Fruit fly (Drosophila melanogaster) whole organism, embryonic: ENCODE results near the gene Dhdds.
A peak's percentile ranks its signal among the peaks of the same experiment; 100 is the strongest.

Experiments
- Aef1 ChIP-seq: fragments of 200-800 bp; sonication (Bioruptor generic); IDR thresholded peaks from 3 replicates; pipeline ENCODE4 v1.3.6; 2022; ENCODE audit warnings: missing biosample characterization, missing genetic modification characterization
- B-H2 ChIP-seq: fragments of 200-800 bp; sonication (Bioruptor generic); optimal IDR thresholded peaks from 2 replicates; lab custom pipeline; 2018; ENCODE audit warnings: missing biosample characterization, mild to moderate bottlenecking, missing genetic modification characterization
- CG11093 ChIP-seq: fragments of 200-800 bp; sonication (Bioruptor generic); IDR thresholded peaks from 3 replicates; pipeline ENCODE4 v1.3.6; 2022; ENCODE audit warnings: missing biosample characterization, missing genetic modification characterization
- CG11695 ChIP-seq: fragments of 200-800 bp; sonication (Bioruptor generic); IDR thresholded peaks from 3 replicates; pipeline ENCODE4 v1.3.6; 2022; ENCODE audit warnings: missing biosample characterization, missing genetic modification characterization
- CG1529 ChIP-seq: fragments of 200-800 bp; sonication (Bioruptor generic); optimal IDR thresholded peaks from 3 replicates; lab custom pipeline; 2018; ENCODE audit warnings: missing biosample characterization, missing genetic modification characterization
- CG1647 ChIP-seq: fragments of 200-800 bp; sonication (Bioruptor generic); optimal IDR thresholded peaks from 3 replicates; lab custom pipeline; 2016; ENCODE audit warnings: missing biosample characterization, missing genetic modification characterization
- CG16813 ChIP-seq: fragments of 200-800 bp; sonication (Bioruptor generic); IDR thresholded peaks from 3 replicates; pipeline ENCODE4 v1.3.6; 2022; ENCODE audit warnings: missing biosample characterization, missing genetic modification characterization; ENCODE audit not compliant: partially characterized antibody
- CG16815 ChIP-seq: fragments of 200-800 bp; sonication (Bioruptor generic); optimal IDR thresholded peaks from 3 replicates; lab custom pipeline; 2017; ENCODE audit warnings: missing biosample characterization, mild to moderate bottlenecking, missing genetic modification characterization
- CG1832 ChIP-seq: fragments of 200-800 bp; sonication (Bioruptor generic); optimal IDR thresholded peaks from 2 replicates; lab custom pipeline; 2017; ENCODE audit warnings: missing biosample characterization, mild to moderate bottlenecking, missing genetic modification characterization, inconsistent platforms
- CG18476 ChIP-seq: fragments of 200-800 bp; sonication (Bioruptor generic); optimal IDR thresholded peaks from 2 replicates; lab custom pipeline; 2016; ENCODE audit warnings: missing biosample characterization, mild to moderate bottlenecking, missing genetic modification characterization
- CG2116 ChIP-seq: fragments of 200-800 bp; sonication (Bioruptor generic); optimal IDR thresholded peaks from 3 replicates; lab custom pipeline; 2018; ENCODE audit warnings: missing biosample characterization, mild to moderate bottlenecking, missing genetic modification characterization
- CG30020 ChIP-seq: fragments of 200-800 bp; optimal IDR thresholded peaks from 2 replicates; lab custom pipeline; 2019; ENCODE audit warnings: missing biosample characterization, mild to moderate bottlenecking, missing genetic modification characterization, moderate library complexity
- CG30403 ChIP-seq: fragments of 200-800 bp; sonication (Bioruptor generic); optimal IDR thresholded peaks from 3 replicates; lab custom pipeline; 2016; ENCODE audit warnings: missing biosample characterization, missing genetic modification characterization
- CG8924 ChIP-seq: fragments of 200-800 bp; optimal IDR thresholded peaks from 3 replicates; lab custom pipeline; 2019; ENCODE audit warnings: missing biosample characterization, mild to moderate bottlenecking, missing genetic modification characterization, moderate library complexity
- CG9932 ChIP-seq: fragments of 200-800 bp; sonication (Bioruptor generic); IDR thresholded peaks from 2 replicates; pipeline ENCODE4 v1.3.6; 2022; ENCODE audit warnings: missing biosample characterization, missing genetic modification characterization
- CkIIα-i1 ChIP-seq: fragments of 200-800 bp; sonication (Bioruptor generic); IDR thresholded peaks from 2 replicates; pipeline ENCODE4 v1.3.6; 2022; ENCODE audit warnings: missing biosample characterization, missing genetic modification characterization
- ERR ChIP-seq: fragments of 200-800 bp; sonication (Bioruptor generic); optimal IDR thresholded peaks from 2 replicates; lab custom pipeline; 2016; ENCODE audit warnings: missing biosample characterization, missing genetic modification characterization
- Fer3 ChIP-seq: fragments of 200-800 bp; sonication (Bioruptor generic); optimal IDR thresholded peaks from 2 replicates; lab custom pipeline; 2018; ENCODE audit warnings: missing biosample characterization, mild to moderate bottlenecking, missing genetic modification characterization, moderate library complexity
- Hr3 ChIP-seq: fragments of 200-800 bp; sonication (Bioruptor generic); optimal IDR thresholded peaks from 3 replicates; lab custom pipeline; 2016; ENCODE audit warnings: missing biosample characterization, missing genetic modification characterization
- Lhr ChIP-seq: fragments of 200-800 bp; sonication (Bioruptor generic); optimal IDR thresholded peaks from 3 replicates; lab custom pipeline; 2017; ENCODE audit warnings: mild to moderate bottlenecking, missing biosample characterization, missing genetic modification reagents, missing genetic modification characterization
- NC2α ChIP-seq: fragments of 200-800 bp; sonication (Bioruptor generic); optimal IDR thresholded peaks from 2 replicates; lab custom pipeline; 2016; ENCODE audit warnings: missing biosample characterization, missing genetic modification characterization
- Nf-YC ChIP-seq: fragments of 200-800 bp; optimal IDR thresholded peaks from 3 replicates; lab custom pipeline; 2019; ENCODE audit warnings: missing biosample characterization, mild to moderate bottlenecking, missing genetic modification characterization, moderate library complexity
- Opbp ChIP-seq: fragments of 200-800 bp; sonication (Bioruptor generic); IDR thresholded peaks from 3 replicates; pipeline ENCODE4 v1.3.6; 2022; ENCODE audit warnings: missing biosample characterization, missing genetic modification characterization; ENCODE audit not compliant: partially characterized antibody
- Sin3A ChIP-seq: fragments of >200 bp; optimal IDR thresholded peaks from 2 replicates; lab custom pipeline; 2018
- Sry-δ ChIP-seq: fragments of 200-800 bp; sonication (Bioruptor generic); optimal IDR thresholded peaks from 2 replicates; lab custom pipeline; 2016; ENCODE audit warnings: missing biosample characterization, missing genetic modification characterization
- bigmax ChIP-seq: fragments of 200-800 bp; sonication (Bioruptor generic); optimal IDR thresholded peaks from 2 replicates; lab custom pipeline; 2018; ENCODE audit warnings: missing biosample characterization, mild to moderate bottlenecking, missing genetic modification characterization
- caup ChIP-seq: fragments of 200-800 bp; sonication (Bioruptor generic); optimal IDR thresholded peaks from 3 replicates; lab custom pipeline; 2017; ENCODE audit warnings: missing biosample characterization, mild to moderate bottlenecking, missing genetic modification characterization, moderate library complexity; ENCODE audit not compliant: severe bottlenecking
- cg ChIP-seq: fragments of 200-800 bp; sonication (Bioruptor generic); optimal IDR thresholded peaks from 3 replicates; lab custom pipeline; 2019; ENCODE audit warnings: missing biosample characterization, mild to moderate bottlenecking, missing genetic modification characterization, moderate library complexity
- chif ChIP-seq, 2 experiments: fragments of 200-800 bp; sonication (Bioruptor generic); optimal IDR thresholded peaks; 3 replicates each; lab custom pipeline; 2016; ENCODE audit warnings: missing biosample characterization in 2 of 2, missing genetic modification characterization in 2 of 2
- chm ChIP-seq: fragments of 200-800 bp; sonication (Bioruptor generic); IDR thresholded peaks from 2 replicates; pipeline ENCODE4 v1.3.6; 2022; ENCODE audit warnings: missing biosample characterization, missing genetic modification characterization
- corto ChIP-seq: fragments of 200-800 bp; sonication (Bioruptor generic); optimal IDR thresholded peaks from 2 replicates; lab custom pipeline; 2016; ENCODE audit warnings: missing biosample characterization, mild to moderate bottlenecking, missing genetic modification characterization, moderate library complexity
- hkb ChIP-seq, 2 experiments: fragments of 200-800 bp in 1 of 2; fragments of >200 bp in 1 of 2; sonication (Bioruptor generic) in 1 of 2; IDR thresholded peaks in 1 of 2; optimal IDR thresholded peaks in 1 of 2; 2 replicates each; pipeline versions ENCODE4 v1.3.6 to Lab custom; 2017 to 2022; ENCODE audit warnings: missing biosample characterization in 1 of 2, missing genetic modification characterization in 1 of 2
- inv ChIP-seq: fragments of 200-800 bp; sonication (Bioruptor generic); IDR thresholded peaks from 2 replicates; pipeline ENCODE4 v1.3.6; 2022; ENCODE audit warnings: missing biosample characterization, missing genetic modification characterization; ENCODE audit not compliant: partially characterized antibody
- lbe ChIP-seq: fragments of 200-800 bp; sonication (Bioruptor generic); optimal IDR thresholded peaks from 2 replicates; lab custom pipeline; 2016; ENCODE audit warnings: missing biosample characterization, mild to moderate bottlenecking, missing genetic modification characterization
- lilli ChIP-seq: fragments of 200-800 bp; sonication (Bioruptor generic); optimal IDR thresholded peaks from 3 replicates; lab custom pipeline; 2016; ENCODE audit warnings: missing biosample characterization, missing genetic modification characterization
- luna ChIP-seq: fragments of 200-800 bp; sonication (Bioruptor generic); optimal IDR thresholded peaks from 2 replicates; lab custom pipeline; 2016; ENCODE audit warnings: missing biosample characterization, missing genetic modification characterization
- maf-S ChIP-seq: fragments of 200-800 bp; sonication (Bioruptor generic); optimal IDR thresholded peaks from 2 replicates; lab custom pipeline; 2016; ENCODE audit warnings: missing biosample characterization, missing genetic modification characterization
- nerfin-1 ChIP-seq: fragments of 200-800 bp; sonication (Bioruptor generic); optimal IDR thresholded peaks from 3 replicates; lab custom pipeline; 2019; ENCODE audit warnings: missing biosample characterization, mild to moderate bottlenecking, missing genetic modification characterization, moderate library complexity
- nmo ChIP-seq: fragments of 200-800 bp; sonication (Bioruptor generic); optimal IDR thresholded peaks from 2 replicates; lab custom pipeline; 2018; ENCODE audit warnings: missing biosample characterization, mild to moderate bottlenecking, missing genetic modification characterization, moderate library complexity
- shn ChIP-seq: fragments of 200-800 bp; sonication (Bioruptor generic); optimal IDR thresholded peaks from 3 replicates; lab custom pipeline; 2016; ENCODE audit warnings: missing biosample characterization, missing genetic modification characterization
- sima ChIP-seq: fragments of 200-800 bp; sonication (Bioruptor generic); optimal IDR thresholded peaks from 2 replicates; lab custom pipeline; 2016; ENCODE audit warnings: missing biosample characterization, missing genetic modification characterization
- sr ChIP-seq: fragments of 200-800 bp; sonication (Bioruptor generic); IDR thresholded peaks from 3 replicates; pipeline ENCODE4 v1.3.6; 2022; ENCODE audit warnings: missing biosample characterization, missing genetic modification characterization
- ssp ChIP-seq: fragments of 200-800 bp; sonication (Bioruptor generic); IDR thresholded peaks from 2 replicates; pipeline ENCODE4 v1.3.6; 2022; ENCODE audit warnings: missing biosample characterization, missing genetic modification characterization
- sug ChIP-seq: fragments of 200-800 bp; optimal IDR thresholded peaks from 2 replicates; lab custom pipeline; 2019; ENCODE audit warnings: missing biosample characterization, mild to moderate bottlenecking, missing genetic modification characterization, moderate library complexity
- tll ChIP-seq, 2 experiments: fragments of 200-800 bp in 1 of 2; fragments of >200 bp in 1 of 2; sonication (Bioruptor generic) in 1 of 2; optimal IDR thresholded peaks; 2 replicates each; lab custom pipeline; 2017 to 2019; ENCODE audit warnings: missing biosample characterization in 2 of 2, missing genetic modification characterization in 2 of 2, mild to moderate bottlenecking in 1 of 2, moderate library complexity in 1 of 2
- trh ChIP-seq: fragments of 200-800 bp; sonication (Bioruptor generic); optimal IDR thresholded peaks from 2 replicates; lab custom pipeline; 2016; ENCODE audit warnings: missing biosample characterization, missing genetic modification characterization
- vfl ChIP-seq: fragments of 200-800 bp; sonication (Bioruptor generic); optimal IDR thresholded peaks from 2 replicates; lab custom pipeline; 2016; ENCODE audit warnings: missing biosample characterization, missing genetic modification characterization
- zen2 ChIP-seq: fragments of 200-800 bp; sonication (Bioruptor generic); IDR thresholded peaks from 3 replicates; pipeline ENCODE4 v1.3.6; 2022; ENCODE audit warnings: missing biosample characterization, missing genetic modification characterization; ENCODE audit not compliant: partially characterized antibody

Gene Dhdds

dm6 chrX:7944772-7945722, 11.9 kb upstream of the Dhdds start (continued):
- TF ChIP-seq CG1832 (GFP tag; lab: Kevin White, UChicago) (no peak), tll (GFP tag; optimal IDR thresholded peaks at IDR 0.05; lab: Kevin White, UChicago) (no peak), CG16815 (GFP tag; lab: Kevin White, UChicago) (no peak), luna (GFP tag; lab: Kevin White, UChicago) (no peak), sima (no peak), bigmax (GFP tag; lab: Kevin White, UChicago) (no peak), corto (GFP tag; lab: Kevin White, UChicago) (no peak), CG30020 (no peak), maf-S (no peak), ssp (GFP tag; lab: Robert Waterston, UW) (no peak), nmo (GFP tag; lab: Kevin White, UChicago) (peak; percentile 24), NC2α (GFP tag; lab: Kevin White, UChicago) (no peak), Nf-YC (tag; lab: Kevin White, UChicago) (no peak), cg (peak; percentile 92), CG2116 (no peak), chm (no peak), Fer3 (tag; lab: Kevin White, UChicago) (peak; percentile 13), lbe (GFP tag; lab: Kevin White, UChicago) (peak; percentile 62), CG1529 (GFP tag; lab: Kevin White, UChicago) (no peak), CkIIα-i1 (GFP tag; lab: Robert Waterston, UW) (no peak), CG16813 (no peak), CG30403 (GFP tag; lab: Kevin White, UChicago) (peak; percentile 30), lilli (GFP tag; lab: Kevin White, UChicago) (peak; percentile 15), Lhr (GFP tag; lab: Kevin White, UChicago) (no peak), chif (GFP tag; optimal IDR thresholded peaks at IDR 0.05; lab: Kevin White, UChicago) (peak in 1 of 2 experiments; percentile 46), shn (peak; percentile 19), Opbp (GFP tag; lab: Robert Waterston, UW) (no peak), CG9932 (GFP tag; lab: Robert Waterston, UW) (peak; percentile 31; the same call in 1 of the 2 replicates), nerfin-1 (tag; lab: Kevin White, UChicago) (peak; percentile 25), CG11093 (no peak), sug (peak; percentile 47), vfl (GFP tag; lab: Kevin White, UChicago) (peak; percentile 17), inv (no peak), sr (GFP tag; lab: Robert Waterston, UW) (no peak), caup (GFP tag; lab: Kevin White, UChicago) (no peak), Sry-δ (GFP tag; lab: Kevin White, UChicago) (no peak), zen2 (GFP tag; lab: Robert Waterston, UW) (no peak), Sin3A (lab: Kevin White, UChicago) (no peak), Hr3 (GFP tag; lab: Kevin White, UChicago) (no peak), Aef1 (peak; percentile 47; the same call in 2 of the 3 replicates), hkb (optimal IDR thresholded peaks at IDR 0.05; lab: Kevin White, UChicago) (no peak), hkb (GFP tag; IDR thresholded peaks at IDR 0.05; lab: Robert Waterston, UW) (no peak; the same call in 1 of the 2 replicates), trh (GFP tag; lab: Kevin White, UChicago) (no peak), CG8924 (no peak), B-H2 (no peak), ERR (GFP tag; lab: Kevin White, UChicago) (no peak), CG1647 (GFP tag; lab: Kevin White, UChicago) (no peak), CG18476 (GFP tag; lab: Kevin White, UChicago) (no peak), CG11695 (GFP tag; lab: Robert Waterston, UW) (0 out of 3 replicates have a peak, but pooled peaks have one; percentile 24)
